Worm (Caenorhabditis elegans) whole organism, late embryonic: ENCODE data around the gene rnp-7.

Experiments used
- C38D4.7 ChIP-seq: fragments of 200-800 bp; sonication (Bioruptor generic); optimal IDR thresholded peaks from 2 replicates; lab custom pipeline; 2018; ENCODE audit warnings: mild to moderate bottlenecking, missing genetic modification characterization, moderate library complexity, missing compliant biosample characterization
- K09A11.1 ChIP-seq: sonication (generic microtip); optimal IDR thresholded peaks from 2 replicates; lab custom pipeline; 2017; ENCODE audit warnings: antibody characterized with exemption, mild to moderate bottlenecking, missing genetic modification characterization, missing compliant biosample characterization; ENCODE audit not compliant: insufficient read depth
- ama-1 ChIP-seq: fragments of 150-350 bp; optimal IDR thresholded peaks from 2 replicates; lab custom pipeline; 2014
- eyg-1 ChIP-seq: sonication (generic microtip); optimal IDR thresholded peaks from 2 replicates; lab custom pipeline; 2016; ENCODE audit warnings: missing genotype, missing genetic modification characterization, missing compliant biosample characterization
- nfya-1 ChIP-seq: sonication (generic microtip); optimal IDR thresholded peaks from 2 replicates; lab custom pipeline; 2017; ENCODE audit warnings: missing genetic modification characterization, mild to moderate bottlenecking, missing compliant biosample characterization, antibody characterized with exemption, moderate library complexity
- rnt-1 ChIP-seq: sonication (generic microtip); optimal IDR thresholded peaks from 2 replicates; lab custom pipeline; 2016; ENCODE audit warnings: missing genetic modification characterization, missing compliant biosample characterization
- unc-55 ChIP-seq: sonication (generic microtip); optimal IDR thresholded peaks from 2 replicates; lab custom pipeline; 2017; ENCODE audit warnings: missing biosample characterization, missing genetic modification reagents, missing genetic modification characterization

DNA sequence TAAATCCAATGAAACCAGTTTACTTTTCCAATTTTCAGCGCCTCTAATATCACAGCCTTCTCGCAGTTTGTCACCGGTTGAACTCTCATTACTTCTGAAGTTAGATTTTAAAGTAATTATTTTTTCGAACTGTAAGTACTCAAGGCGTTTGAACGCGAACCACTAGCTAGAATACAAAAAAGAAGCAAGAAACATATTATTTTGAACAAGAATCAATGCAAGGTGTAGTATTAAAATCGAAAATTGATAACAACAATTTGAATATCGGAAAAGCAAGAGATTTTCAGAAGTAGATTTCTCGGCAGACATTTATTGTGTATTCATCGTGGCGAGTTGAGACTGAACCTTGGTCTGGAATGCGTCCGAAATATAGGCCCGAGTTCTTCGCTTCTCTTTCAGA is 37.0 kb upstream of the rnp-7 start, which contains the start of gene exos-9:
- TF ChIP-seq C38D4.7 (no peak), eyg-1 (tag; lab: Kevin White, UChicago) (no peak), nfya-1 (tag; lab: Kevin White, UChicago) (no peak), rnt-1 (tag; lab: Kevin White, UChicago) (no peak), K09A11.1 (tag; lab: Kevin White, UChicago) (no peak), unc-55 (GFP tag; lab: Kevin White, UChicago) (no peak), ama-1 (lab: Kevin White, UChicago) (no peak)
